Worm (Caenorhabditis elegans): ENCODE data around the gene hyls-1.
A peak's percentile ranks its signal among the peaks of the same experiment; 100 is the strongest.

Gene hyls-1

DNA sequence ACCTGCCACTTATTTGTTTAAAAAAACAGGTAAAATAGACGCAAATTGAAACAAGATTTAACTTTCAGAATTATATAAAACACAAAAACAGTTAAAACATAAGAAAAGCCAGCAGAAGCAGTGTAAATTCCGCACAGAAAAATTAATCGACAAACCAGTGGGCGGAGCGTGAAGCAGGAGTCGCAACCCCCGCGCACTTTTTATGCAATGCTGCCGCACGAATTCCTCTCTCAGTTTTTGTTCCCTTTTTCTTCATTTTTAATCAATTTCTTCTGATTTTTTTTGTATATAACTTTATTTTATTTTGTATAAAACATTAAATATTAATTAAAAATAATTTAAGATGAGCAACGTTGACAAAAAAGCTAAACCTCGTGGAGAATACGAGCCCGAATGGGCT is 6.3 kb upstream of the hyls-1 start, which contains the start of the genes gei-6 and krr-1 (continued):
- TF ChIP-seq ceh-31 (tag; optimal IDR thresholded peaks at IDR 0.05) (peak; percentile 75), hlh-30 (tag; optimal IDR thresholded peaks at IDR 0.05; ENCODE audit: insufficient read depth) (no peak), sox-2 (GFP tag; IDR thresholded peaks at IDR 0.05) (peak; percentile 81), hlh-6 (tag; optimal IDR thresholded peaks at IDR 0.05) (peak; percentile 36), lim-6 (tag; optimal IDR thresholded peaks at IDR 0.05) (no peak), eyg-1 (tag; optimal IDR thresholded peaks at IDR 0.05) (peak; percentile 68), nhr-11 (tag; optimal IDR thresholded peaks at IDR 0.05) (no peak), madf-2 (tag; optimal IDR thresholded peaks at IDR 0.05) (peak; percentile 77), ceh-30 (tag; optimal IDR thresholded peaks at IDR 0.05) (no peak), pqm-1 (tag; optimal IDR thresholded peaks at IDR 0.05) (peak; percentile 58), nhr-232 (tag; optimal IDR thresholded peaks at IDR 0.05) (peak; percentile 60), syd-9 (tag; optimal IDR thresholded peaks at IDR 0.05) (peak; percentile 58), pros-1 (tag; optimal IDR thresholded peaks at IDR 0.05) (no peak), ceh-34 (tag; optimal IDR thresholded peaks at IDR 0.05) (peak; percentile 84), pax-1 (tag; optimal IDR thresholded peaks at IDR 0.05) (no peak), che-1 (tag; optimal IDR thresholded peaks at IDR 0.05) (peak; percentile 81), npax-4 (tag; optimal IDR thresholded peaks at IDR 0.05) (peak; percentile 59), T23F11.4 (GFP tag; optimal IDR thresholded peaks at IDR 0.05) (peak; percentile 35), ets-4 (tag; optimal IDR thresholded peaks at IDR 0.05) (no peak), lin-11 (tag; optimal IDR thresholded peaks at IDR 0.05) (peak; percentile 74), unc-86 (tag; optimal IDR thresholded peaks at IDR 0.05) (peak; percentile 80), K09A11.1 (tag; optimal IDR thresholded peaks at IDR 0.05; ENCODE audit: insufficient read depth) (peak; percentile 93), fkh-6 (tag; optimal IDR thresholded peaks at IDR 0.05) (peak; percentile 61), dmd-4 (tag; optimal IDR thresholded peaks at IDR 0.05; ENCODE audit: borderline replicate concordance) (no peak), pag-3 (tag; optimal IDR thresholded peaks at IDR 0.05; ENCODE audit: borderline replicate concordance) (no peak), hlh-13 (GFP tag; optimal IDR thresholded peaks at IDR 0.05) (peak; percentile 41), ceh-2 (tag; optimal IDR thresholded peaks at IDR 0.05) (peak; percentile 61), pha-4 (tag; optimal IDR thresholded peaks at IDR 0.05) (no peak), hlh-15 (tag; optimal IDR thresholded peaks at IDR 0.05) (peak; percentile 63), elt-4 (tag; optimal IDR thresholded peaks at IDR 0.05) (no peak), sox-4 (tag; optimal IDR thresholded peaks at IDR 0.05) (peak; percentile 86), mec-3 (tag; optimal IDR thresholded peaks at IDR 0.05; ENCODE audit: borderline replicate concordance) (no peak), ceh-22 (tag; optimal IDR thresholded peaks at IDR 0.05) (no peak), fax-1 (tag; optimal IDR thresholded peaks at IDR 0.05) (peak; percentile 78), tbx-7 (tag; optimal IDR thresholded peaks at IDR 0.05) (peak; percentile 31), ama-1 (optimal IDR thresholded peaks at IDR 0.05) (no peak), ceh-9 (tag; optimal IDR thresholded peaks at IDR 0.05) (peak; percentile 16), ceh-6 (GFP tag; optimal IDR thresholded peaks at IDR 0.05) (peak; percentile 65), sdc-2 (tag; optimal IDR thresholded peaks at IDR 0.05) (peak; percentile 35)

DNA sequence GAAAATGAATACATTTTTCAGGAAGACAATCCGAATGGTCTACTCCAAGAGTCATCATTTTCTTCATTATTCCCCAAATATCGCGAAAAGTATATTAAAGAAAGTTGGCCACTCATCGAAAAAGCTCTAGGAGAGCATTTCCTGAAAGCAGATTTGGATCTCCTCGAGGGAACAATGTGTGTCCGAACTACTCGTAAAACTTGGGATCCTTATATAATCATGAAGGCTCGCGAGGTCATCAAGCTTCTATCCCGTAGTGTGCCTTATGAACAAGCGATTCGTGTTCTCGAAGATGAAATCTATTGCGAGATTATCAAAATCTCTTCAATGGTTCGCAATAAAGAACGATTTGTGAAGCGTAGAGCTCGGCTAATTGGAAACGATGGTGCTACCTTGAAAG is 5.7 kb upstream of the hyls-1 start:
- TF ChIP-seq elt-2 (tag; optimal IDR thresholded peaks at IDR 0.05), result no peak
- TF ChIP-seq elt-4 (tag; optimal IDR thresholded peaks at IDR 0.05), result no peak
- no peak for TF ChIP-seq ttx-3 (tag; optimal IDR thresholded peaks at IDR 0.05)
- no peak for TF ChIP-seq T23F11.4 (GFP tag; optimal IDR thresholded peaks at IDR 0.05)
- no peak for TF ChIP-seq odd-2 (tag; optimal IDR thresholded peaks at IDR 0.05)
- no peak for TF ChIP-seq K02D7.2 (tag; optimal IDR thresholded peaks at IDR 0.05)
- TF ChIP-seq ceh-18 (tag; optimal IDR thresholded peaks at IDR 0.05), result no peak
- TF ChIP-seq pat-9 (tag; optimal IDR thresholded peaks at IDR 0.05), result no peak
- no peak for TF ChIP-seq pha-2 (tag; optimal IDR thresholded peaks at IDR 0.05)
- no peak for TF ChIP-seq hlh-8 (tag; optimal IDR thresholded peaks at IDR 0.05)
- no peak for TF ChIP-seq hlh-30 (tag; optimal IDR thresholded peaks at IDR 0.05; ENCODE audit: insufficient read depth)
- no peak for TF ChIP-seq ceh-48 (tag; optimal IDR thresholded peaks at IDR 0.05)
- TF ChIP-seq fkh-6 (tag; optimal IDR thresholded peaks at IDR 0.05), result no peak
- no peak for TF ChIP-seq unc-3 (GFP tag; conservative IDR thresholded peaks at IDR 0.05)
- no peak for TF ChIP-seq unc-3 (tag; optimal IDR thresholded peaks at IDR 0.05)
- TF ChIP-seq sox-4 (tag; optimal IDR thresholded peaks at IDR 0.05), result no peak
- no peak for TF ChIP-seq tbx-7 (tag; optimal IDR thresholded peaks at IDR 0.05)
- TF ChIP-seq pros-1 (tag; optimal IDR thresholded peaks at IDR 0.05), result no peak
- no peak for TF ChIP-seq hlh-13 (GFP tag; optimal IDR thresholded peaks at IDR 0.05)
- no peak for TF ChIP-seq syd-9 (tag; optimal IDR thresholded peaks at IDR 0.05)
- no peak for TF ChIP-seq fkh-10 (GFP tag; optimal IDR thresholded peaks at IDR 0.05)
